Worm (Caenorhabditis elegans): ENCODE results near the gene T26C5.5.

The T26C5.5 gene

DNA sequence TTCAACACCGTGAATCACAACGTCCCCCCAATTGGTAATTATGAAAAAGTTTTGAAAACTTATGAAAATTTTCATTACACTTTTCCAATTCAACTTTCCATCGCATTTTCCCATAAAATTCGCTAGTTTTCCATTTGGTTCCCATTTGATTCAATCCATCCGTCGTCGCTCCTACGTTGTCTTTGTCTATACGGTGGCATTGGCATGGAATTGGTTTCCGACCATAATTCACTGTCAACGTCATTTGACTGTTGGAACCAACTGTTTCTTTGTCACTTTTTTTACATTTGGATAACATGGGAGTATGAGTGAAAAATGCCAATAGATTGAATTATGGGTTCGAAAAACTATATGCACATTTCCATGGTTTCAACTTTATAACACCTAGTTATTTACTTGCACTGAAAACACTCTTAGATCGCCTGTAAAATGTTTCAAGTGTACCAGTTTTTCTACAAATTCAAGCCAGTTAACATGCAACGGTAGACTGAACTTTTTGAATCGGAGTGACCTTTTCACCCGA is 11.5 kb upstream of the T26C5.5 start:
- TF ChIP-seq ets-5 (GFP tag; IDR thresholded peaks at IDR 0.05) (no peak), vab-15 (tag; optimal IDR thresholded peaks at IDR 0.05) (no peak), C34B4.2 (tag; optimal IDR thresholded peaks at IDR 0.05) (no peak), zag-1 (tag; optimal IDR thresholded peaks at IDR 0.05) (no peak), efl-1 (optimal IDR thresholded peaks at IDR 0.05) (no peak), efl-1 (GFP tag; optimal IDR thresholded peaks at IDR 0.05 in 1 of 2) (peak in 1 of 2 experiments; percentile 33), dsc-1 (tag; optimal IDR thresholded peaks at IDR 0.05) (peak; percentile 45), lin-15B (tag; optimal IDR thresholded peaks at IDR 0.05) (no peak), ztf-11 (tag; optimal IDR thresholded peaks at IDR 0.05) (no peak), nhr-19 (GFP tag; conservative IDR thresholded peaks at IDR 0.05) (no peak), blmp-1 (tag; optimal IDR thresholded peaks at IDR 0.05) (peak; percentile 41), tbx-2 (tag; optimal IDR thresholded peaks at IDR 0.05) (no peak), fkh-4 (tag; optimal IDR thresholded peaks at IDR 0.05; ENCODE audit: borderline replicate concordance) (no peak)

DNA sequence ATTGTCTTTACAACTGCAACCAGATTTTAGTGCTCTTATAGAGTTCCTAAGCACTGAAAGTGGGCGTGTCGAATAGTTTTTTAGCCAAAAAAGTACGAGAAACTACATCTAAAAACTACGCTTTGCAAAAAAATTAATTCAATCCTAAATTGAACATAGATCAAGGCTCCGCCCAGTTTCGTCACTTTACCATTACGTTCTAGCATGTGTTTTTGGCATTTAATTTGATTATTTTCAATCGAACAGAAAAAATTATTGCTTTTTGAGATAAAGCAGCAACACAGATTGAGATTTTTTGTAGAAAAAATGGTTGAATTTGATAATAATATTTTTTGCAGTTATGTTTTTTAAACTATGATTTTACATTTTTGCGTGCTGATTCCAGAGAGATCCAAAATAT is 7.6 kb upstream of the T26C5.5 start, which contains the start of gene nlp-82:
Gene nlp-82, minus strand, starts transcription at position 101 of the 400 bp plus-strand sequence.
- TF ChIP-seq unc-86 (tag; optimal IDR thresholded peaks at IDR 0.05) (no peak), tbx-2 (tag; optimal IDR thresholded peaks at IDR 0.05) (no peak), nhr-90 (tag; optimal IDR thresholded peaks at IDR 0.05; ENCODE audit: poor library complexity) (no peak), mab-9 (GFP tag; IDR thresholded peaks at IDR 0.05) (no peak), nhr-237 (tag; optimal IDR thresholded peaks at IDR 0.05) (no peak), ces-1 (GFP tag; optimal IDR thresholded peaks at IDR 0.05) (no peak), ceh-8 (GFP tag; optimal IDR thresholded peaks at IDR 0.05) (no peak), snpc-4 (tag; optimal IDR thresholded peaks at IDR 0.05) (no peak), vab-15 (tag; optimal IDR thresholded peaks at IDR 0.05) (no peak), lsy-2 (tag; optimal IDR thresholded peaks at IDR 0.05) (no peak), nhr-11 (tag; optimal IDR thresholded peaks at IDR 0.05) (no peak), nhr-84 (tag; optimal IDR thresholded peaks at IDR 0.05) (no peak), dpl-1 (GFP tag; optimal IDR thresholded peaks at IDR 0.05) (no peak), hlh-17 (GFP tag; optimal IDR thresholded peaks at IDR 0.05; ENCODE audit: borderline replicate concordance) (no peak), pag-3 (tag; optimal IDR thresholded peaks at IDR 0.05; ENCODE audit: borderline replicate concordance, insufficient read depth) (no peak)

DNA sequence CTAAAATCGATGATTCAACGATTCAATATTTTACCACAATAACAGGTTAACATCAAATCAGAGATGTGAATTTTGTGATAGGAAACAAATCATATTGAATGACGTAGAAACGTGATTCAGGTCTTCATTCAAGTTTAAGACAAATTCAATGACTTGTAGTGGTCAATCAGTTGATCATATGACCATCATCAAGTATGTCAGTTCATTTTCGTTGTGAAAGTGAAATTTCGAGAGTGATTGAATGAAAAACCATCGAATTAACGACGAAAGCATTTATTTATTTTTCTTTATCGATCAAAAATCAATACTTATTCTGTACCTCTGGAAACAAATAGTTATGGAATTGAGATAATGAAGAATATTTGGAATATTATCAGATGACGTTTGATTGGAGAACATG is 5.0 kb upstream of the T26C5.5 start:
- TF ChIP-seq blmp-1 (tag; optimal IDR thresholded peaks at IDR 0.05) (peak; percentile 77), C04F5.9 (tag; optimal IDR thresholded peaks at IDR 0.05) (no peak), C16A3.4 (tag; optimal IDR thresholded peaks at IDR 0.05) (no peak), mep-1 (tag; optimal IDR thresholded peaks at IDR 0.05) (no peak), nhr-77 (tag; optimal IDR thresholded peaks at IDR 0.05) (no peak), nhr-84 (tag; optimal IDR thresholded peaks at IDR 0.05) (no peak), nhr-85 (tag) (peak; percentile 81)

DNA sequence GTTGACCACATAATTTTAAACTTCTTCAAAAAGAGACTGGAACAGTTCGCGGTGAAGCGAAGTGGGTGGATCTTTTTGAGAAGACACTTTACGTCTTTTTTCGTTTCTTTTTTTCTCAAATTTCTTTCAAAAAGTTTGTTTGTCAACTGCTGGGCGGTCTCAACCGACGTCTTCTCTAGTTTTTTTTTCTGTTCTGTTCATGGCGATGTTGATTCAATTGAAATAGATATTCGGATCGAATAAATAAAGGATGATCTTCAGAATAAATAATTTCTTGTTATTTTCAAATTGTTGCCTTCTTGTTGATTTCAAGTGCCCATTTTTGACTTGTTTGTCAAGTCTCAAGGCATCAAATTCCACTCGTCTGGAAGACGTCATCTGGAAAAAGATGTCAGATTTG is 3.9 kb upstream of the T26C5.5 start, which contains the start of gene T26C5.4:
Gene T26C5.4, minus strand, starts transcription at position 101 of the 400 bp plus-strand sequence.
- TF ChIP-seq nhr-85 (tag) (no peak), mab-9 (GFP tag; IDR thresholded peaks at IDR 0.05) (no peak), lin-39 (tag; optimal IDR thresholded peaks at IDR 0.05) (no peak), ceh-90 (tag; optimal IDR thresholded peaks at IDR 0.05) (no peak), xbp-1 (tag; optimal IDR thresholded peaks at IDR 0.05) (no peak), mef-2 (tag; optimal IDR thresholded peaks at IDR 0.05) (no peak)

DNA sequence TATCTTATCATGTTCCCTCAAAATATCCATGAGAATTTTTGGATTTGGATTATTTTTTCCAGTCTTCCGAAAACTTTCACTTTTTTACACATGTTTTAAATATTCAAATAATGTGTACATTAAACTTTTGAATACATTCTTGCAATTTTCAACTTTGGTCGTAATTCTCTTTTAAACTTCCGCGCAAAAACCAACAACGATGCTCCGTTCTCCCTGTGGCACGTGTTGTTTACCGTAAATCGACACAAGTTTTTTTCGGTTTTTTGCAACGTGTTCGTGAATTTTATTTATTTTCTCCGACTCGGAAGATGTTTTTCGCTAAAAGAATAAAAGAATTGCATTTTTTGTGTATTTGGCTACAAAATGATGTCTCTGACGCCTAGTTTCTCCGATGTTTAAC is 3.7 kb downstream of the T26C5.5 start:
- TF ChIP-seq mab-9 (GFP tag; IDR thresholded peaks at IDR 0.05) (no peak), lsy-2 (tag; optimal IDR thresholded peaks at IDR 0.05) (peak; percentile 72 to 79), lin-13 (GFP tag; optimal IDR thresholded peaks at IDR 0.05) (no peak), elt-2 (tag; optimal IDR thresholded peaks at IDR 0.05) (no peak), jun-1 (tag; optimal IDR thresholded peaks at IDR 0.05) (peak; percentile 6), unc-62 (GFP tag; optimal IDR thresholded peaks at IDR 0.05) (no peak), efl-1 (optimal IDR thresholded peaks at IDR 0.05) (peak; percentile 75 to 95), efl-1 (GFP tag; optimal IDR thresholded peaks at IDR 0.05 in 1 of 2) (peak; percentile 94 to 99), isw-1 (GFP tag; IDR thresholded peaks at IDR 0.05) (peak; percentile 49; the same call in 1 of the 2 replicates), sox-4 (tag; optimal IDR thresholded peaks at IDR 0.05) (no peak), zip-4 (GFP tag; optimal IDR thresholded peaks at IDR 0.05) (no peak), grh-1 (GFP tag; IDR thresholded peaks at IDR 0.05) (0 out of 2 replicates have a peak, but pooled peaks have one; percentile 6), mef-2 (tag; optimal IDR thresholded peaks at IDR 0.05) (no peak), egl-27 (tag; optimal IDR thresholded peaks at IDR 0.05) (no peak), zag-1 (tag; optimal IDR thresholded peaks at IDR 0.05) (no peak), elt-3 (tag; optimal IDR thresholded peaks at IDR 0.05) (no peak), aly-2 (tag; optimal IDR thresholded peaks at IDR 0.05) (no peak)

Data from whole organism, L1 larva.